Fruit fly (Drosophila melanogaster) whole organism, embryonic: ENCODE results near the gene Gdi.

Experiments used
- B-H1 ChIP-seq: fragments of 200-800 bp; sonication (Bioruptor generic); IDR thresholded peaks from 3 replicates; pipeline ENCODE4 v1.3.6; 2022; ENCODE audit warnings: missing biosample characterization, missing genetic modification characterization
- Bteb2 ChIP-seq: fragments of 200-800 bp; sonication (Bioruptor generic); optimal IDR thresholded peaks from 2 replicates; lab custom pipeline; 2016; ENCODE audit warnings: missing biosample characterization, missing genetic modification characterization
- CG10462 ChIP-seq: fragments of 200-800 bp; sonication (Bioruptor generic); optimal IDR thresholded peaks from 2 replicates; lab custom pipeline; 2016; ENCODE audit warnings: missing biosample characterization, missing genetic modification characterization
- CG11085 ChIP-seq: fragments of 200-800 bp; sonication (Bioruptor generic); IDR thresholded peaks from 2 replicates; pipeline ENCODE4 v1.3.6; 2022; ENCODE audit warnings: missing biosample characterization, missing genetic modification characterization
- CG11093 ChIP-seq: fragments of 200-800 bp; sonication (Bioruptor generic); IDR thresholded peaks from 3 replicates; pipeline ENCODE4 v1.3.6; 2022; ENCODE audit warnings: missing biosample characterization, missing genetic modification characterization
- CG11560 ChIP-seq: fragments of 200-800 bp; sonication (Bioruptor generic); IDR thresholded peaks from 3 replicates; pipeline ENCODE4 v1.3.6; 2022; ENCODE audit warnings: missing biosample characterization, missing genetic modification characterization
- CG12391 ChIP-seq: fragments of 200-800 bp; sonication (Bioruptor generic); optimal IDR thresholded peaks from 3 replicates; lab custom pipeline; 2018; ENCODE audit warnings: missing biosample characterization, mild to moderate bottlenecking, missing genetic modification characterization, moderate library complexity
- CG15011 ChIP-seq: fragments of 200-800 bp; sonication (Bioruptor generic); optimal IDR thresholded peaks from 3 replicates; lab custom pipeline; 2018; ENCODE audit warnings: missing biosample characterization, mild to moderate bottlenecking, missing genetic modification characterization
- CG16815 ChIP-seq: fragments of 200-800 bp; sonication (Bioruptor generic); optimal IDR thresholded peaks from 3 replicates; lab custom pipeline; 2017; ENCODE audit warnings: missing biosample characterization, mild to moderate bottlenecking, missing genetic modification characterization
- CG17359 ChIP-seq: fragments of 200-800 bp; sonication (Bioruptor generic); optimal IDR thresholded peaks from 3 replicates; lab custom pipeline; 2018; ENCODE audit warnings: missing biosample characterization, mild to moderate bottlenecking, missing genetic modification characterization, moderate library complexity
- CG2712 ChIP-seq: fragments of 200-800 bp; optimal IDR thresholded peaks from 3 replicates; lab custom pipeline; 2019; ENCODE audit warnings: missing biosample characterization, mild to moderate bottlenecking, missing genetic modification characterization, moderate library complexity
- CG3065 ChIP-seq: fragments of 200-800 bp; sonication (Bioruptor generic); optimal IDR thresholded peaks from 2 replicates; lab custom pipeline; 2016; ENCODE audit warnings: missing biosample characterization, missing genetic modification characterization
- CG32532 ChIP-seq: fragments of 200-800 bp; sonication (Bioruptor generic); IDR thresholded peaks from 2 replicates; pipeline ENCODE4 v1.3.6; 2022; ENCODE audit warnings: missing biosample characterization, missing genetic modification characterization
- CG32772 ChIP-seq: fragments of 200-800 bp; sonication (Bioruptor generic); IDR thresholded peaks from 2 replicates; pipeline ENCODE4 v1.3.6; 2022; ENCODE audit warnings: missing biosample characterization, missing genetic modification characterization
- CG3407 ChIP-seq: fragments of 200-800 bp; sonication (Bioruptor generic); optimal IDR thresholded peaks from 2 replicates; lab custom pipeline; 2018; ENCODE audit warnings: missing biosample characterization, mild to moderate bottlenecking, missing genetic modification characterization
- CG3838 ChIP-seq: fragments of 200-800 bp; sonication (Bioruptor generic); optimal IDR thresholded peaks from 3 replicates; lab custom pipeline; 2016; ENCODE audit warnings: missing biosample characterization, missing genetic modification characterization
- CG4404 ChIP-seq: fragments of 200-800 bp; sonication (Bioruptor generic); IDR thresholded peaks from 2 replicates; pipeline ENCODE4 v1.3.6; 2022; ENCODE audit warnings: missing biosample characterization, missing genetic modification characterization
- CG4424 ChIP-seq: fragments of 200-800 bp; sonication (Bioruptor generic); optimal IDR thresholded peaks from 3 replicates; lab custom pipeline; 2016; ENCODE audit warnings: missing biosample characterization, missing genetic modification characterization
- CG5953 ChIP-seq: fragments of 200-800 bp; sonication (Bioruptor generic); IDR thresholded peaks from 2 replicates; pipeline ENCODE4 v1.3.6; 2022; ENCODE audit warnings: missing biosample characterization, missing genetic modification characterization
- Hr3 ChIP-seq: fragments of 200-800 bp; sonication (Bioruptor generic); optimal IDR thresholded peaks from 3 replicates; lab custom pipeline; 2016; ENCODE audit warnings: missing biosample characterization, missing genetic modification characterization
- MBD-R2 ChIP-seq: fragments of 200-800 bp; sonication (Bioruptor generic); IDR thresholded peaks from 2 replicates; pipeline ENCODE4 v1.3.6; 2022; ENCODE audit warnings: missing biosample characterization, missing genetic modification characterization
- Mad ChIP-seq: fragments of 200-800 bp; sonication (Bioruptor generic); optimal IDR thresholded peaks from 2 replicates; lab custom pipeline; 2016; ENCODE audit warnings: missing biosample characterization, missing genetic modification characterization
- Mes4 ChIP-seq: fragments of 200-800 bp; sonication (Bioruptor generic); optimal IDR thresholded peaks from 2 replicates; lab custom pipeline; 2016; ENCODE audit warnings: missing biosample characterization, missing genetic modification characterization
- NK7.1 ChIP-seq: fragments of 200-800 bp; sonication (Bioruptor generic); optimal IDR thresholded peaks from 3 replicates; lab custom pipeline; 2016; ENCODE audit warnings: missing biosample characterization, missing genetic modification characterization
- Ptx1 ChIP-seq: fragments of 200-800 bp; sonication (Bioruptor generic); IDR thresholded peaks from 2 replicates; pipeline ENCODE4 v1.3.6; 2022; ENCODE audit warnings: missing biosample characterization, missing genetic modification characterization
- Ravus ChIP-seq: fragments of 200-800 bp; sonication (Bioruptor generic); IDR thresholded peaks from 2 replicates; pipeline ENCODE4 v1.3.6; 2022; ENCODE audit warnings: missing biosample characterization, missing genetic modification characterization
- Rfx ChIP-seq: fragments of 200-800 bp; sonication (Bioruptor generic); IDR thresholded peaks from 2 replicates; pipeline ENCODE4 v1.3.6; 2022; ENCODE audit warnings: missing biosample characterization, missing genetic modification characterization
- YL-1 ChIP-seq: fragments of 200-800 bp; sonication (Bioruptor generic); optimal IDR thresholded peaks from 3 replicates; lab custom pipeline; 2017; ENCODE audit warnings: missing biosample characterization, mild to moderate bottlenecking, missing genetic modification characterization
- ab ChIP-seq: fragments of 200-800 bp; sonication (Bioruptor generic); optimal IDR thresholded peaks from 2 replicates; lab custom pipeline; 2016; ENCODE audit warnings: missing biosample characterization, missing genetic modification characterization
- al ChIP-seq: fragments of 200-800 bp; sonication (Bioruptor generic); IDR thresholded peaks from 2 replicates; pipeline ENCODE4 v1.3.6; 2022; ENCODE audit warnings: missing biosample characterization, missing genetic modification characterization
- ara ChIP-seq: fragments of 200-800 bp; sonication (Bioruptor generic); IDR thresholded peaks from 2 replicates; pipeline ENCODE4 v1.3.6; 2022; ENCODE audit warnings: missing biosample characterization, missing genetic modification characterization
- cato ChIP-seq: fragments of 200-800 bp; sonication (Bioruptor generic); optimal IDR thresholded peaks from 2 replicates; lab custom pipeline; 2016; ENCODE audit warnings: missing biosample characterization, missing genetic modification characterization, borderline replicate concordance
- crc ChIP-seq: fragments of 200-800 bp; sonication (Bioruptor generic); optimal IDR thresholded peaks from 2 replicates; lab custom pipeline; 2016; ENCODE audit warnings: missing biosample characterization, missing genetic modification characterization
- gcm ChIP-seq: fragments of 200-800 bp; sonication (Bioruptor generic); optimal IDR thresholded peaks from 2 replicates; lab custom pipeline; 2019; ENCODE audit warnings: missing biosample characterization, mild to moderate bottlenecking, missing genetic modification characterization, moderate library complexity
- gcm2 ChIP-seq: fragments of 200-800 bp; sonication (Bioruptor generic); optimal IDR thresholded peaks from 2 replicates; lab custom pipeline; 2016; ENCODE audit warnings: missing biosample characterization, missing genetic modification characterization
- ham ChIP-seq: fragments of 200-800 bp; sonication (Bioruptor generic); IDR thresholded peaks from 2 replicates; pipeline ENCODE4 v1.3.6; 2022; ENCODE audit warnings: missing biosample characterization, missing genetic modification characterization
- kah ChIP-seq: fragments of 200-800 bp; sonication (Bioruptor generic); optimal IDR thresholded peaks from 2 replicates; lab custom pipeline; 2018; ENCODE audit warnings: missing biosample characterization, mild to moderate bottlenecking, missing genetic modification characterization
- nmo ChIP-seq: fragments of 200-800 bp; sonication (Bioruptor generic); optimal IDR thresholded peaks from 2 replicates; lab custom pipeline; 2018; ENCODE audit warnings: missing biosample characterization, mild to moderate bottlenecking, missing genetic modification characterization, moderate library complexity
- odd ChIP-seq: fragments of 200-800 bp; sonication (Bioruptor generic); optimal IDR thresholded peaks from 2 replicates; lab custom pipeline; 2017; ENCODE audit warnings: missing biosample characterization, mild to moderate bottlenecking, missing genetic modification characterization
- pho ChIP-seq: fragments of 200-800 bp; sonication (Bioruptor generic); optimal IDR thresholded peaks from 2 replicates; lab custom pipeline; 2016; ENCODE audit warnings: missing biosample characterization, missing genetic modification characterization
- salm ChIP-seq: fragments of 200-800 bp; sonication (Bioruptor generic); optimal IDR thresholded peaks from 2 replicates; lab custom pipeline; 2018; ENCODE audit warnings: missing biosample characterization, mild to moderate bottlenecking, missing genetic modification characterization
- sc ChIP-seq, 3 experiments: fragments of >200 bp in 2 of 3; fragments of 200-800 bp in 1 of 3; sonication (Bioruptor generic) in 1 of 3; optimal IDR thresholded peaks; 2 replicates in 2 of 3; 3 replicates in 1 of 3; lab custom pipeline; 2017; ENCODE audit warnings: mild to moderate bottlenecking in 1 of 3, missing biosample characterization in 1 of 3, missing genetic modification characterization in 1 of 3, missing genetic modification reagents in 1 of 3
- sisA ChIP-seq: fragments of 200-800 bp; sonication (Bioruptor generic); IDR thresholded peaks from 2 replicates; pipeline ENCODE4 v1.3.6; 2022; ENCODE audit warnings: missing biosample characterization, missing genetic modification characterization
- sqz ChIP-seq: fragments of 200-800 bp; sonication (Bioruptor generic); optimal IDR thresholded peaks from 3 replicates; lab custom pipeline; 2018; ENCODE audit warnings: missing biosample characterization, mild to moderate bottlenecking, missing genetic modification characterization
- tap ChIP-seq: fragments of 200-800 bp; optimal IDR thresholded peaks from 3 replicates; lab custom pipeline; 2019; ENCODE audit warnings: missing biosample characterization, mild to moderate bottlenecking, missing genetic modification characterization, moderate library complexity
- tgo ChIP-seq: fragments of 200-800 bp; sonication (Bioruptor generic); IDR thresholded peaks from 3 replicates; pipeline ENCODE4 v1.3.6; 2022; ENCODE audit warnings: missing biosample characterization, missing genetic modification characterization
- vnd ChIP-seq: fragments of 200-800 bp; sonication (Bioruptor generic); IDR thresholded peaks from 3 replicates; pipeline ENCODE4 v1.3.6; 2022; ENCODE audit warnings: missing biosample characterization, missing genetic modification characterization; ENCODE audit not compliant: partially characterized antibody
- vvl ChIP-seq: fragments of 200-800 bp; sonication (Bioruptor generic); IDR thresholded peaks from 2 replicates; pipeline ENCODE4 v1.3.6; 2022; ENCODE audit warnings: missing biosample characterization, missing genetic modification characterization
- zfh1 ChIP-seq: fragments of 200-800 bp; sonication (Bioruptor generic); IDR thresholded peaks from 3 replicates; pipeline ENCODE4 v1.3.6; 2022; ENCODE audit warnings: missing biosample characterization, missing genetic modification characterization

The Gdi gene

dm6 chr2L:9520886-9521868 is 26.5 kb upstream of the Gdi start, which contains the start of gene Oatp30B (continued):
- TF ChIP-seq Mes4 (GFP tag; lab: Kevin White, UChicago) (peak; percentile 91), pho (GFP tag; lab: Kevin White, UChicago) (peak; percentile 96), NK7.1 (GFP tag; lab: Kevin White, UChicago) (peak; percentile 87), odd (GFP tag; lab: Kevin White, UChicago) (peak; percentile 87), sisA (GFP tag; lab: Robert Waterston, UW) (peak; percentile 96), tgo (peak; percentile 97), ara (GFP tag; lab: Robert Waterston, UW) (peak; percentile 97), CG11560 (tag; lab: Robert Waterston, UW) (peak; percentile 89; the same call in 2 of the 3 replicates), Hr3 (GFP tag; lab: Kevin White, UChicago) (peak; percentile 98), nmo (GFP tag; lab: Kevin White, UChicago) (peak; percentile 97), crc (peak; percentile 93), CG4424 (GFP tag; lab: Kevin White, UChicago) (peak; percentile 98), Bteb2 (peak; percentile 96), CG12391 (peak; percentile 99), cato (peak; percentile 92), CG16815 (GFP tag; lab: Kevin White, UChicago) (peak; percentile 93), CG2712 (tag; lab: Kevin White, UChicago) (peak; percentile 98), kah (GFP tag; lab: Kevin White, UChicago) (peak; percentile 80), CG3065 (GFP tag; lab: Kevin White, UChicago) (peak; percentile 87), B-H1 (GFP tag; lab: Robert Waterston, UW) (peak; percentile 96), salm (tag; lab: Kevin White, UChicago) (peak; percentile 90), zfh1 (GFP tag; lab: Robert Waterston, UW) (peak; percentile 98), CG10462 (GFP tag; lab: Kevin White, UChicago) (peak; percentile 94), CG32772 (peak; percentile 96), ab (GFP tag; lab: Kevin White, UChicago) (peak; percentile 70), CG32532 (GFP tag; lab: Robert Waterston, UW) (peak; percentile 98), YL-1 (GFP tag; lab: Kevin White, UChicago) (peak; percentile 60), Ptx1 (GFP tag; lab: Robert Waterston, UW) (peak; percentile 98), CG15011 (peak; percentile 88), CG5953 (GFP tag; lab: Robert Waterston, UW) (peak; percentile 97), Rfx (peak; percentile 99), gcm (GFP tag; lab: Kevin White, UChicago) (peak; percentile 96), Mad (peak; percentile 94), sc (optimal IDR thresholded peaks at IDR 0.05; lab: Kevin White, UChicago) (no peak), sc (GFP tag; optimal IDR thresholded peaks at IDR 0.05; lab: Kevin White, UChicago) (peak; percentile 86), CG17359 (tag; lab: Kevin White, UChicago) (peak; percentile 97), vnd (GFP tag; lab: Robert Waterston, UW) (peak; percentile 96), CG3407 (peak; percentile 88), gcm2 (GFP tag; lab: Kevin White, UChicago) (peak; percentile 91), al (GFP tag; lab: Robert Waterston, UW) (peak; percentile 96), sqz (peak; percentile 79), tap (peak; percentile 95), CG11093 (GFP tag; lab: Robert Waterston, UW) (peak; percentile 93), vvl (peak; percentile 99), ham (GFP tag; lab: Robert Waterston, UW) (peak; percentile 88; the same call in 1 of the 2 replicates), CG3838 (GFP tag; lab: Kevin White, UChicago) (peak; percentile 94), CG4404 (GFP tag; lab: Robert Waterston, UW) (peak; percentile 98), Ravus (GFP tag; lab: Robert Waterston, UW) (peak; percentile 89), CG11085 (GFP tag; lab: Robert Waterston, UW) (peak; percentile 97), MBD-R2 (GFP tag; lab: Robert Waterston, UW) (peak; percentile 96)
